Worm (Caenorhabditis elegans) whole organism, L1 larva: ENCODE measurements around the gene C39D10.8.

Experiments used
- C16A3.4 ChIP-seq: fragments of 150-350 bp; optimal IDR thresholded peaks from 2 replicates; lab custom pipeline; 2014; ENCODE audit warnings: missing biosample characterization, missing genetic modification characterization
- C34B4.2 ChIP-seq: sonication (generic microtip); optimal IDR thresholded peaks from 2 replicates; lab custom pipeline; 2017; ENCODE audit warnings: mild to moderate bottlenecking, missing genetic modification characterization, missing compliant biosample characterization
- Y116A8C.19 ChIP-seq: sonication (generic microtip); optimal IDR thresholded peaks from 2 replicates; lab custom pipeline; 2016; ENCODE audit warnings: missing compliant biosample characterization, missing genetic modification characterization, borderline replicate concordance
- aly-2 ChIP-seq: fragments of 150-350 bp; optimal IDR thresholded peaks from 2 replicates; lab custom pipeline; 2014; ENCODE audit warnings: missing biosample characterization, missing genetic modification characterization
- ama-1 ChIP-seq: fragments of 150-350 bp; optimal IDR thresholded peaks from 2 replicates; lab custom pipeline; 2014
- grh-1 ChIP-seq: fragments of 200-800 bp; sonication (Bioruptor generic); IDR thresholded peaks from 2 replicates; pipeline ENCODE4 v1.3.6; 2022; ENCODE audit warnings: missing genetic modification reagents, missing genetic modification characterization, missing compliant biosample characterization
- lin-13 ChIP-seq: fragments of 150-350 bp; optimal IDR thresholded peaks from 2 replicates; lab custom pipeline; 2014; ENCODE audit warnings: missing biosample characterization, missing genetic modification reagents, missing genetic modification characterization
- lsy-2 ChIP-seq, 2 experiments: fragments of 150-350 bp; optimal IDR thresholded peaks; 2 replicates each; lab custom pipeline; 2014; ENCODE audit warnings: missing biosample characterization in 2 of 2, missing genetic modification characterization in 2 of 2
- nhr-11 ChIP-seq: fragments of 150-350 bp; optimal IDR thresholded peaks from 2 replicates; lab custom pipeline; 2014; ENCODE audit warnings: missing biosample characterization, missing genetic modification characterization
- nhr-237 ChIP-seq: fragments of 150-350 bp; optimal IDR thresholded peaks from 2 replicates; lab custom pipeline; 2014; ENCODE audit warnings: missing biosample characterization, missing genetic modification characterization
- vab-15 ChIP-seq: sonication (generic microtip); optimal IDR thresholded peaks from 2 replicates; lab custom pipeline; 2017; ENCODE audit warnings: missing genotype, mild to moderate bottlenecking, missing genetic modification characterization, missing compliant biosample characterization
- ztf-11 ChIP-seq, 2 experiments: sonication (generic microtip); optimal IDR thresholded peaks; 2 replicates each; lab custom pipeline; 2016 to 2017; ENCODE audit warnings: missing genetic modification characterization in 2 of 2, missing biosample characterization in 1 of 2, missing compliant biosample characterization in 1 of 2

DNA sequence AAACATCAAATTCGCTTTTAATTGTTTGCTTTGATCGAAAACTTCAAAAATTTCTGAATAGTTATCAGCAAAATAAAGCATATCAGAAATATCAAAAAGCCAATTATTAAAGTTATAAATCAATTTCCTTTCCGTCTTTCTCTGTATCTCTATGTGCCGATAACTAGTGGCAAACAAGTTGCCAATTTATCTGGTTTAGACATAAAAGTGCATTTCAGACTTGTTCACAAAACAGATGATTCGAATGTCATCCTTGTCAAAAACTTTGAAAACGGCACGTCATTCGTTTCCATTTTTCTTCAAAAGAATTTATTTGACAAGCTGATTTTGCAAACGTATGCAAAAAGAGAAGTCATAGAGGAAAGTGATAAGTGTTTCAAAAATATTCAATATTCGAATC is 13.4 kb downstream of the C39D10.8 start:
- TF ChIP-seq lin-13 (GFP tag; lab: Kevin White, UChicago) (no peak), C16A3.4 (tag; lab: Kevin White, UChicago) (no peak), aly-2 (tag; lab: Kevin White, UChicago) (no peak), vab-15 (tag; lab: Kevin White, UChicago) (no peak), ztf-11 (tag; optimal IDR thresholded peaks at IDR 0.05; lab: Kevin White, UChicago) (no peak), grh-1 (GFP tag; lab: Robert Waterston, UW) (no peak), lsy-2 (tag; optimal IDR thresholded peaks at IDR 0.05; lab: Kevin White, UChicago) (no peak), C34B4.2 (tag; lab: Kevin White, UChicago) (no peak), ama-1 (no peak), Y116A8C.19 (tag; lab: Kevin White, UChicago) (no peak), nhr-237 (tag; lab: Kevin White, UChicago) (no peak), nhr-11 (tag; lab: Kevin White, UChicago) (no peak)
